Fruit fly (Drosophila melanogaster) whole organism, adult: ENCODE measurements around the gene nompC.

Experiments
- CG14711 ChIP-seq: fragments of 200-800 bp; sonication (Bioruptor generic); optimal IDR thresholded peaks from 2 replicates; lab custom pipeline; 2018; ENCODE audit warnings: missing biosample characterization, mild to moderate bottlenecking, missing genetic modification characterization, moderate library complexity
- cnc ChIP-seq, 2 experiments: fragments of >200 bp; optimal IDR thresholded peaks; 2 replicates each; lab custom pipeline; 2017

dm6 chr2L:5332574-5332973 lies 13.4 kb upstream of the nompC start:
- TF ChIP-seq cnc (optimal IDR thresholded peaks at IDR 0.05; lab: Kevin White, UChicago), result no peak
- no peak for TF ChIP-seq CG14711 (tag; lab: Kevin White, UChicago)
